Worm (Caenorhabditis elegans) whole organism, L4/young adult: ENCODE results near the gene gex-4.
"Not testable (repeated sequence)": the region's sequence is repeated elsewhere in the genome, so short reads cannot be mapped to it uniquely, and the experiment has no call there.

Source experiments
- W03F9.2 ChIP-seq: fragments of 150-350 bp; optimal IDR thresholded peaks from 2 replicates; lab custom pipeline; 2014; ENCODE audit warnings: missing biosample characterization, missing genetic modification characterization
- dao-5 ChIP-seq: sonication (generic microtip); optimal IDR thresholded peaks from 2 replicates; lab custom pipeline; 2016; ENCODE audit warnings: missing genotype, missing genetic modification characterization, moderate library complexity, missing compliant biosample characterization
- him-1 ChIP-seq: sonication (generic microtip); optimal IDR thresholded peaks from 2 replicates; lab custom pipeline; 2016; ENCODE audit warnings: missing genotype, missing genetic modification reagents, missing genetic modification characterization, missing compliant biosample characterization

gex-4 gene

DNA sequence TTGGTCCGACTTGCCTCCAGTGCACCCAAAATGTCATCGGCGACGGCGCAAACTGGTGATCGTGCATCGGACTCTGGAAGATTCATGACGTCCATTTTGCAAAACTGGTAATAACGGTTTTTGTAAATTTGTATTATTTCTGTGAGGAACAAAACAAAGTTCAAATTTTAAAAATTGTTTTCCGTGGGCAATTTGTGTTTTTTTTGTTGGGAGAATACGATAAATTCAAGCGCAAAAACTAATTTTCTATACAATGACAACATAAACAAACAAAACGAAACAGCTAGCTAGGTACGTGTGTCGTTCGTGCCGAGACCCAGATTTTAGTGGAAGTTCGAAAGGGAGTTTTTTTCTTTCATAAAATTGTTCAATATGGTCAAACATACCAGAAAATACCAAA is 35.5 kb downstream of the gex-4 start, which contains the start of gene Y75B8A.10:
Gene Y75B8A.10 (minus strand): TSS at position 101 of the 400 bp plus-strand sequence.
- TF ChIP-seq dao-5 (no peak), W03F9.2 (tag; lab: Kevin White, UChicago) (no peak), him-1 (tag; lab: Kevin White, UChicago) (no peak)

DNA sequence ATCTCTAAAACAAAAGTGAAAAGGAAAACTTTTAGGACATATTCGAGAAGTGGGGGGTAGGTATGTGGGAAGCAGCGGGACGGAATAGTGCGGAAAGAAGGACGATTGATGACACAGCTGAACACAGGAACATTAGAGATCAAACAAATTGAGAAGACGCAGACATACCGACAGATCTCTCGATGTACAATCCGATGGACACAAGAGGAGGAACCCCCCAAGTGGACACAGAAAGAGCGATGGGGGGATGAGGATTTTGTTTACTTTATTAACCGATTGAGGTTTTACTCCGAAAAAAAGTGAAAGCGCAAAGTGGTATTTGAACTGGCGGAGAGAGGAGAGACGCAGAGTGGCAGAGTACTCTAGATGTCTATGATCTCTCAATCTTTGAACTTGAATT is 40.3 kb downstream of the gex-4 start:
- no peak for TF ChIP-seq him-1 (tag; lab: Kevin White, UChicago)
- TF ChIP-seq dao-5 = no peak
- TF ChIP-seq W03F9.2 (tag; lab: Kevin White, UChicago) = no peak

DNA sequence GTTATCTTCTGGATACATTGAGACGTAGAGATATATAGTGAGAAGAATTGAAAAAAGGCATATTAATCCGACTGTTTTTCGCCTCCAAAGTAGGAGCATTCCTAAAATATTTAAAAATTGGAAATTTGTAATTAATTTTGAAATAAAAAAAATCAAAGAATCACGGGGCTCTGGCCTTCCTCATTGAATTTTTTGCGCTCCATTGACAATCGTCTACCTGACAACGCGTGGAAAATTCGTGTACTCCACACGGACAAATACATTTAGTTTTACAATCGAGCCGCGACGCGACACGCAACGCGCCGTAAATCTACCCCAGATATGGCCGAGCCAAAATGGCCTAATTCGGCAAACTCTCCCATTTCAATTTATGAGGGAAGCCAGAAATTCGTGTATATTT is 41.3 kb downstream of the gex-4 start, which contains the start of gene gly-11:
Gene gly-11 (minus strand): TSS at position 101 of the 400 bp plus-strand sequence.
- not testable (repeated sequence) for TF ChIP-seq dao-5; W03F9.2 (tag; lab: Kevin White, UChicago); him-1 (tag; lab: Kevin White, UChicago)

DNA sequence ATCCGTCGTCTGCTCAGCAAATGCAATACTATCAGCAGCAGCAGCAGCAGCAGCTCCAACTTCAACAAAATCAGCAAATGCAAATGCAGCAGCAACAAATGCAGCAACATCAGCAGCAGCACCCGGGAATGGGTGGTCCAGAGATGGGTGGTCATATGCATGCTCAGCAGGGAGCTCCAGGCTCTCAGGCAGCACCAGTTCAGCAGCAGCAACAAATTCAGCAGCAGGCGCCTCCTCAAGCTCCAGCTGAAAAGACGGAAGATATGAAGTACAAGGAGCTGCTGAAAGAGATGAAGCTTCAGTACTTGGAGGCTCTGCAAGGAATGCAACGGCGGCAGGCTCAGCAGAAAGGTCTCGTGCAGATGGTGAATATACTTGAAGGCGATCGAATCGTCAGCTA is 51.4 kb downstream of the gex-4 start:
- no peak for TF ChIP-seq dao-5
- TF ChIP-seq him-1 (tag; lab: Kevin White, UChicago) = no peak
- TF ChIP-seq W03F9.2 (tag; lab: Kevin White, UChicago) = no peak
